Fruit fly (Drosophila melanogaster): ENCODE results near the gene Chc.
A peak's percentile ranks its signal among the peaks of the same experiment; 100 is the strongest.

Chc gene

dm6 chrX:15869843-15870242 lies 34.6 kb upstream of the Chc start, which contains the start of gene CG16952 (continued):
- TF ChIP-seq CG4854 (GFP tag; optimal IDR thresholded peaks at IDR 0.05) = no peak
- TF ChIP-seq Aef1 (GFP tag; IDR thresholded peaks at IDR 0.05) = no peak
- TF ChIP-seq caup (GFP tag; optimal IDR thresholded peaks at IDR 0.05; ENCODE audit: severe bottlenecking) = no peak
- TF ChIP-seq nerfin-2 (GFP tag; IDR thresholded peaks at IDR 0.05; ENCODE audit: partially characterized antibody) = peak; percentile 95
- TF ChIP-seq CG16813 (GFP tag; IDR thresholded peaks at IDR 0.05; ENCODE audit: partially characterized antibody) = peak; percentile 93
- TF ChIP-seq CG17612 (GFP tag; IDR thresholded peaks at IDR 0.05) = no peak
- TF ChIP-seq sim (GFP tag; IDR thresholded peaks at IDR 0.05) = no peak
- no peak for TF ChIP-seq HLHmδ (GFP tag; optimal IDR thresholded peaks at IDR 0.05)
- TF ChIP-seq ranshi (GFP tag; IDR thresholded peaks at IDR 0.05) = no peak
- TF ChIP-seq CG2199 (GFP tag; IDR thresholded peaks at IDR 0.05) = no peak
- peak; percentile 92 for TF ChIP-seq vnd (GFP tag; IDR thresholded peaks at IDR 0.05; ENCODE audit: partially characterized antibody)
- no peak for TF ChIP-seq CG3163 (GFP tag; optimal IDR thresholded peaks at IDR 0.05)
- TF ChIP-seq CG13296 (GFP tag; optimal IDR thresholded peaks at IDR 0.05) = no peak
- TF ChIP-seq Xbp1 (GFP tag; optimal IDR thresholded peaks at IDR 0.05) = no peak
- TF ChIP-seq unpg (GFP tag; optimal IDR thresholded peaks at IDR 0.05) = no peak
- TF ChIP-seq CG10565 (GFP tag; optimal IDR thresholded peaks at IDR 0.05) = no peak
- no peak for TF ChIP-seq H2.0 (GFP tag; IDR thresholded peaks at IDR 0.05)
- no peak for TF ChIP-seq gcm (GFP tag; optimal IDR thresholded peaks at IDR 0.05)
- no peak for TF ChIP-seq luna (GFP tag; optimal IDR thresholded peaks at IDR 0.05)
- TF ChIP-seq CG2678 (tag; optimal IDR thresholded peaks at IDR 0.05) = no peak
- TF ChIP-seq p53 (GFP tag; optimal IDR thresholded peaks at IDR 0.05) = no peak
- no peak for TF ChIP-seq mam (GFP tag; optimal IDR thresholded peaks at IDR 0.05)
- no peak for TF ChIP-seq Vsx1 (GFP tag; optimal IDR thresholded peaks at IDR 0.05)
- no peak for TF ChIP-seq CG14667 (GFP tag; IDR thresholded peaks at IDR 0.05)
- no peak for TF ChIP-seq h (optimal IDR thresholded peaks at IDR 0.05)
- peak; percentile 11 for TF ChIP-seq CG13775 (GFP tag; optimal IDR thresholded peaks at IDR 0.05)
- no peak for TF ChIP-seq grn (GFP tag; optimal IDR thresholded peaks at IDR 0.05)
- no peak for TF ChIP-seq zf30C (GFP tag; optimal IDR thresholded peaks at IDR 0.05)
- no peak for TF ChIP-seq gsb-n (tag; optimal IDR thresholded peaks at IDR 0.05)
- TF ChIP-seq amos (GFP tag; IDR thresholded peaks at IDR 0.05; ENCODE audit: partially characterized antibody) = peak; percentile 84; the same call in 1 of the 2 replicates
- no peak for TF ChIP-seq CG18262 (tag; optimal IDR thresholded peaks at IDR 0.05)
- no peak for TF ChIP-seq onecut (GFP tag; IDR thresholded peaks at IDR 0.05)
- TF ChIP-seq CG10959 (GFP tag; IDR thresholded peaks at IDR 0.05) = no peak
- no peak for TF ChIP-seq dmrt11E (tag; optimal IDR thresholded peaks at IDR 0.05)
- TF ChIP-seq CG2202 (tag; optimal IDR thresholded peaks at IDR 0.05) = no peak
- TF ChIP-seq CG4424 (GFP tag; optimal IDR thresholded peaks at IDR 0.05) = no peak
- no peak for TF ChIP-seq pros (GFP tag; optimal IDR thresholded peaks at IDR 0.05)
- TF ChIP-seq CoRest (tag; optimal IDR thresholded peaks at IDR 0.05) = peak; percentile 53
- peak; percentile 96 for TF ChIP-seq HLH4C (GFP tag; IDR thresholded peaks at IDR 0.05; ENCODE audit: partially characterized antibody)
- TF ChIP-seq Deaf1 (tag; optimal IDR thresholded peaks at IDR 0.05) = no peak
- no peak for TF ChIP-seq Usf (GFP tag; optimal IDR thresholded peaks at IDR 0.05)
- no peak for TF ChIP-seq odd (GFP tag; optimal IDR thresholded peaks at IDR 0.05)
- TF ChIP-seq NfI (GFP tag; optimal IDR thresholded peaks at IDR 0.05) = no peak
- peak; percentile 2 for TF ChIP-seq sd (tag; optimal IDR thresholded peaks at IDR 0.05)
- peak; percentile 16 for TF ChIP-seq CG15601 (tag; optimal IDR thresholded peaks at IDR 0.05)
- TF ChIP-seq repo (GFP tag; optimal IDR thresholded peaks at IDR 0.05) = no peak
- no peak for TF ChIP-seq CG9876 (GFP tag; optimal IDR thresholded peaks at IDR 0.05)
- no peak for TF ChIP-seq ci (GFP tag; IDR thresholded peaks at IDR 0.05)
- no peak for TF ChIP-seq CG15269 (tag; optimal IDR thresholded peaks at IDR 0.05)
- no peak for TF ChIP-seq CG7839 (tag; optimal IDR thresholded peaks at IDR 0.05)
- no peak for TF ChIP-seq CG12219 (GFP tag; optimal IDR thresholded peaks at IDR 0.05)

Measured in whole organism, embryonic.